Worm (Caenorhabditis elegans) whole organism, L4/young adult: ENCODE measurements around the gene prp-39.
A peak's percentile ranks its signal among the peaks of the same experiment; 100 is the strongest.

ENCODE experiments used
- W03F9.2 ChIP-seq: fragments of 150-350 bp; optimal IDR thresholded peaks from 2 replicates; lab custom pipeline; 2014; ENCODE audit warnings: missing biosample characterization, missing genetic modification characterization
- dao-5 ChIP-seq: sonication (generic microtip); optimal IDR thresholded peaks from 2 replicates; lab custom pipeline; 2016; ENCODE audit warnings: missing genotype, missing genetic modification characterization, moderate library complexity, missing compliant biosample characterization
- him-1 ChIP-seq: sonication (generic microtip); optimal IDR thresholded peaks from 2 replicates; lab custom pipeline; 2016; ENCODE audit warnings: missing genotype, missing genetic modification reagents, missing genetic modification characterization, missing compliant biosample characterization

The prp-39 gene

ce11 chrV:5699835-5700441, 17.5 kb upstream of the prp-39 start, which contains the start of gene clec-1:
clec-1 (plus strand) TSS chrV:5700154.
- TF ChIP-seq W03F9.2 (tag; lab: Kevin White, UChicago) (no peak), dao-5 (tag; lab: Kevin White, UChicago) (no peak), him-1 (no peak)

ce11 chrV:5697581-5697980, 15.2 kb upstream of the prp-39 start:
- TF ChIP-seq dao-5 (tag; lab: Kevin White, UChicago) (no peak), him-1 (no peak), W03F9.2 (tag; lab: Kevin White, UChicago) (no peak)

ce11 chrV:5696177-5696576, 13.7 kb upstream of the prp-39 start:
- TF ChIP-seq him-1, result no peak

ce11 chrV:5695635-5696034, 13.2 kb upstream of the prp-39 start:
- TF ChIP-seq dao-5 (tag; lab: Kevin White, UChicago) (no peak), him-1 (no peak), W03F9.2 (tag; lab: Kevin White, UChicago) (no peak)

ce11 chrV:5693595-5693994, 11.2 kb upstream of the prp-39 start:
- TF ChIP-seq him-1 (no peak), dao-5 (tag; lab: Kevin White, UChicago) (no peak), W03F9.2 (tag; lab: Kevin White, UChicago) (no peak)

ce11 chrV:5691665-5692407, 9.4 kb upstream of the prp-39 start, which contains the start of gene F25B4.8:
F25B4.8 (minus strand) TSS chrV:5691715.
- no peak for TF ChIP-seq him-1
- TF ChIP-seq W03F9.2 (tag; lab: Kevin White, UChicago), result no peak
- no peak for TF ChIP-seq dao-5 (tag; lab: Kevin White, UChicago)

- TF ChIP-seq dao-5 (tag; lab: Kevin White, UChicago), result no peak
- no peak for TF ChIP-seq him-1
- no peak for TF ChIP-seq W03F9.2 (tag; lab: Kevin White, UChicago)
Observed at ce11 chrV:5687115-5687979, 4.9 kb upstream of the prp-39 start, which contains the start of gene F25B4.7. F25B4.7 (minus strand) TSS chrV:5687226.

- TF ChIP-seq him-1 (peak; percentile 19), dao-5 (tag; lab: Kevin White, UChicago) (no peak), W03F9.2 (tag; lab: Kevin White, UChicago) (peak; percentile 85)
Observed at ce11 chrV:5684534-5684933, 2.1 kb upstream of the prp-39 start, which contains the start of the genes hmgs-1 and F25B4.4. hmgs-1 (minus strand) TSS chrV:5684589. F25B4.4 (plus strand) TSS chrV:5684873.

ce11 chrV:5677947-5678346, 4.5 kb downstream of the prp-39 start:
- TF ChIP-seq W03F9.2 (tag; lab: Kevin White, UChicago) (no peak), him-1 (no peak), dao-5 (tag; lab: Kevin White, UChicago) (no peak)

- no peak for TF ChIP-seq dao-5 (tag; lab: Kevin White, UChicago)
- TF ChIP-seq him-1, result no peak
- no peak for TF ChIP-seq W03F9.2 (tag; lab: Kevin White, UChicago)
Observed at ce11 chrV:5676011-5676410, 6.4 kb downstream of the prp-39 start, which contains the start of gene pqn-13. pqn-13 (minus strand) TSS chrV:5676111.

ce11 chrV:5672270-5672669, 10.2 kb downstream of the prp-39 start:
- no peak for TF ChIP-seq dao-5 (tag; lab: Kevin White, UChicago)
- no peak for TF ChIP-seq him-1
- TF ChIP-seq W03F9.2 (tag; lab: Kevin White, UChicago), result no peak

- TF ChIP-seq him-1, result no peak
- no peak for TF ChIP-seq dao-5 (tag; lab: Kevin White, UChicago)
- no peak for TF ChIP-seq W03F9.2 (tag; lab: Kevin White, UChicago)
Observed at ce11 chrV:5668968-5669367, 13.5 kb downstream of the prp-39 start.

- TF ChIP-seq W03F9.2 (tag; lab: Kevin White, UChicago), result peak; percentile 18
- TF ChIP-seq dao-5 (tag; lab: Kevin White, UChicago), result no peak
Observed at ce11 chrV:5667337-5667736, 15.1 kb downstream of the prp-39 start.
